Fruit fly (Drosophila melanogaster): Measurements from ENCODE around the gene chinmo.

chinmo gene

DNA sequence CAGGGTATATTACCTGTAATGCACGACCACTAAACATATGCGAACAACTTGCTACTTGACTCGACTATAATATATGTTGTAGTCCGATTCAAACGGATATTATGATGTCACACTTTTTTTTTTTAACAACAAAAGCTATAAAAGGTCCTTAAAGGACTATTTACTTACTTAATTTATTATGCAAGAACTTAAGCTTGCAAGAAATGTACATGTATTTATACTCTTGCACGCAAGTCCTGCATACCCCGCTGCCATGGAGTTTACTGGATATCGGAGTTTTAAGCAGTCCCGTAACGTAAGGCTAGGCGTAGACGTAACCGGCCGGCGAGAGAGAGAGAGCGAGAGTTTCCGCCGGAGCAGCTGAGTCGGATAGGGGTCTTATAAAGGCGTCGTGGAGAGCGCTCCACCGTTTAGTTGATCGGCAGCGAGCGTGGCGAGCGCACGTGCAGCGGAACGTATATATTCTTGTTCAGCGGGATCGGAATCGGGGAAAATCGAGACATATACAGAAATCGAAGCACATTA, 86.1 kb downstream of the chinmo start (continued):
- peak; percentile 88 for TF ChIP-seq so (GFP tag; IDR thresholded peaks at IDR 0.05)
- peak; percentile 90 for TF ChIP-seq CG16815 (GFP tag; optimal IDR thresholded peaks at IDR 0.05)
- TF ChIP-seq CG2129 (GFP tag; IDR thresholded peaks at IDR 0.05; ENCODE audit: partially characterized antibody), result no peak
- peak; percentile 78 for TF ChIP-seq CG15011 (GFP tag; optimal IDR thresholded peaks at IDR 0.05)
- TF ChIP-seq ATbp (GFP tag; optimal IDR thresholded peaks at IDR 0.05), result peak; percentile 92
- TF ChIP-seq D19A (tag; optimal IDR thresholded peaks at IDR 0.05), result peak; percentile 85
- TF ChIP-seq scrt (GFP tag; optimal IDR thresholded peaks at IDR 0.05), result peak; percentile 67
- TF ChIP-seq nau (GFP tag; optimal IDR thresholded peaks at IDR 0.05), result peak; percentile 86
- peak; percentile 35 for TF ChIP-seq nerfin-1 (tag; optimal IDR thresholded peaks at IDR 0.05)
- TF ChIP-seq chn (GFP tag; optimal IDR thresholded peaks at IDR 0.05), result peak; percentile 93
- no peak for TF ChIP-seq aop (GFP tag; IDR thresholded peaks at IDR 0.05)
- 0 out of 2 replicates have a peak, but pooled peaks have one; percentile 33 for TF ChIP-seq CG43689 (GFP tag; IDR thresholded peaks at IDR 0.05)
- TF ChIP-seq CG31224 (GFP tag; IDR thresholded peaks at IDR 0.05), result peak; percentile 82
- peak; percentile 70 for TF ChIP-seq CG4730 (GFP tag; IDR thresholded peaks at IDR 0.05)
- TF ChIP-seq gsb-n (tag; optimal IDR thresholded peaks at IDR 0.05), result peak; percentile 85
- TF ChIP-seq zf30C (GFP tag; optimal IDR thresholded peaks at IDR 0.05), result no peak
- TF ChIP-seq CG3847 (GFP tag; IDR thresholded peaks at IDR 0.05), result peak; percentile 81
- peak; percentile 90 for TF ChIP-seq CG18262 (tag; optimal IDR thresholded peaks at IDR 0.05)
- peak; percentile 82 for TF ChIP-seq zen (tag; optimal IDR thresholded peaks at IDR 0.05)
- peak; percentile 90 for TF ChIP-seq az2 (GFP tag; optimal IDR thresholded peaks at IDR 0.05)
- peak; percentile 89 for TF ChIP-seq CG4820 (GFP tag; optimal IDR thresholded peaks at IDR 0.05)
- peak; percentile 74 for TF ChIP-seq CG14014 (GFP tag; IDR thresholded peaks at IDR 0.05)
- peak; percentile 87 for TF ChIP-seq jing (GFP tag; optimal IDR thresholded peaks at IDR 0.05)
- TF ChIP-seq CG31388 (GFP tag; optimal IDR thresholded peaks at IDR 0.05), result peak; percentile 64
- peak; percentile 68; the same call in 1 of the 2 replicates for TF ChIP-seq CG42726 (GFP tag; IDR thresholded peaks at IDR 0.05; ENCODE audit: partially characterized antibody)
- peak; percentile 75; the same call in 2 of the 3 replicates for TF ChIP-seq CG11560 (tag; IDR thresholded peaks at IDR 0.05)
- no peak for TF ChIP-seq B-H2 (GFP tag; optimal IDR thresholded peaks at IDR 0.05)
- peak; percentile 48 for TF ChIP-seq CG15514 (GFP tag; optimal IDR thresholded peaks at IDR 0.05)
- 0 out of 3 replicates have a peak, but pooled peaks have one; percentile 25 for TF ChIP-seq CG14860 (GFP tag; IDR thresholded peaks at IDR 0.05; ENCODE audit: partially characterized antibody)
- TF ChIP-seq CG2120 (GFP tag; optimal IDR thresholded peaks at IDR 0.05), result peak; percentile 94
- TF ChIP-seq Atf-2 (GFP tag; optimal IDR thresholded peaks at IDR 0.05), result peak; percentile 87
- TF ChIP-seq Hmr (GFP tag; optimal IDR thresholded peaks at IDR 0.05), result peak; percentile 84
- peak; percentile 30 for TF ChIP-seq kah (GFP tag; optimal IDR thresholded peaks at IDR 0.05)
- TF ChIP-seq lab (GFP tag; optimal IDR thresholded peaks at IDR 0.05), result peak; percentile 88
- peak; percentile 87 for TF ChIP-seq CG9215 (GFP tag; IDR thresholded peaks at IDR 0.05)
- peak; percentile 99 for TF ChIP-seq CG9437 (GFP tag; optimal IDR thresholded peaks at IDR 0.05)
- peak; percentile 86 for TF ChIP-seq ttk (GFP tag; IDR thresholded peaks at IDR 0.05)
- peak; percentile 71 for TF ChIP-seq ap (GFP tag; IDR thresholded peaks at IDR 0.05)
- TF ChIP-seq CG7839 (tag; optimal IDR thresholded peaks at IDR 0.05), result peak; percentile 78
- peak; percentile 87 for TF ChIP-seq Sox100B (GFP tag; optimal IDR thresholded peaks at IDR 0.05)
- TF ChIP-seq row (GFP tag; IDR thresholded peaks at IDR 0.05), result peak; percentile 93
- 0 out of 2 replicates have a peak, but pooled peaks have one; percentile 49 for TF ChIP-seq Bgb (GFP tag; IDR thresholded peaks at IDR 0.05; ENCODE audit: partially characterized antibody)
- TF ChIP-seq Jarid2 (GFP tag; optimal IDR thresholded peaks at IDR 0.05), result peak; percentile 96
- TF ChIP-seq CG7745 (tag; optimal IDR thresholded peaks at IDR 0.05), result no peak
- no peak for TF ChIP-seq CG17912 (GFP tag; optimal IDR thresholded peaks at IDR 0.05)
- peak; percentile 95 for TF ChIP-seq Drgx (GFP tag; IDR thresholded peaks at IDR 0.05)
- peak; percentile 72 for TF ChIP-seq NK7.1 (GFP tag; optimal IDR thresholded peaks at IDR 0.05)
- TF ChIP-seq lbe (GFP tag; optimal IDR thresholded peaks at IDR 0.05), result no peak
- peak; percentile 49 for TF ChIP-seq Lhr (GFP tag; optimal IDR thresholded peaks at IDR 0.05)
